Fruit fly (Drosophila melanogaster): ENCODE results near the gene CG33124.
A peak's percentile ranks its signal among the peaks of the same experiment; 100 is the strongest.

dm6 chr2L:2242139-2242538 is 33.2 kb upstream of the CG33124 start, which contains the start of gene CG4267:
- peak in 1 of 2 experiments; percentile 42 for TF ChIP-seq EcR (GFP tag; optimal IDR thresholded peaks at IDR 0.05)
- TF ChIP-seq psq (optimal IDR thresholded peaks at IDR 0.05), result no peak
- TF ChIP-seq usp (GFP tag; optimal IDR thresholded peaks at IDR 0.05), result no peak
- no peak for TF ChIP-seq pan (optimal IDR thresholded peaks at IDR 0.05)

Measured in whole organism.